Worm (Caenorhabditis elegans) whole organism, L3 larva: ENCODE results near the gene afmd-2.
A peak's percentile ranks its signal among the peaks of the same experiment; 100 is the strongest.

Source experiments
- R02D3.7 ChIP-seq: fragments of 150-350 bp; optimal IDR thresholded peaks from 2 replicates; lab custom pipeline; 2014; ENCODE audit warnings: missing biosample characterization, missing genetic modification characterization
- ZK546.5 ChIP-seq: sonication (generic microtip); optimal IDR thresholded peaks from 2 replicates; lab custom pipeline; 2017; ENCODE audit warnings: missing biosample characterization, missing genetic modification characterization
- aly-2 ChIP-seq: fragments of 150-350 bp; optimal IDR thresholded peaks from 2 replicates; lab custom pipeline; 2014; ENCODE audit warnings: missing biosample characterization, missing genetic modification characterization
- ceh-16 ChIP-seq: sonication (generic microtip); optimal IDR thresholded peaks from 2 replicates; lab custom pipeline; 2017; ENCODE audit warnings: missing biosample characterization, missing genetic modification characterization
- ceh-28 ChIP-seq: fragments of 150-350 bp; optimal IDR thresholded peaks from 2 replicates; lab custom pipeline; 2014; ENCODE audit warnings: missing biosample characterization, missing genetic modification reagents, missing genetic modification characterization
- ceh-82 ChIP-seq: fragments of 150-350 bp; optimal IDR thresholded peaks from 2 replicates; lab custom pipeline; 2014; ENCODE audit warnings: missing biosample characterization, missing genetic modification characterization
- ceh-9 ChIP-seq: sonication (generic microtip); optimal IDR thresholded peaks from 2 replicates; lab custom pipeline; 2018; ENCODE audit warnings: missing biosample characterization, missing genetic modification characterization
- daf-12 ChIP-seq: fragments of 150-350 bp; optimal IDR thresholded peaks from 2 replicates; lab custom pipeline; 2014; ENCODE audit warnings: missing biosample characterization, missing genetic modification reagents, missing genetic modification characterization
- egl-27 ChIP-seq: sonication (generic microtip); optimal IDR thresholded peaks from 4 replicates; lab custom pipeline; 2017; ENCODE audit warnings: missing biosample characterization, missing genetic modification reagents, missing genetic modification characterization
- egl-5 ChIP-seq: fragments of 150-350 bp; optimal IDR thresholded peaks from 2 replicates; lab custom pipeline; 2017; ENCODE audit warnings: missing biosample characterization, missing genetic modification reagents, missing genetic modification characterization, inconsistent platforms
- elt-2 ChIP-seq: sonication (generic microtip); optimal IDR thresholded peaks from 2 replicates; lab custom pipeline; 2016; ENCODE audit warnings: missing genetic modification reagents, mild to moderate bottlenecking, missing genetic modification characterization, missing compliant biosample characterization
- elt-3 ChIP-seq, 3 experiments: fragments of 150-350 bp in 1 of 3; sonication (generic microtip) in 2 of 3; optimal IDR thresholded peaks; 2 replicates in 2 of 3; 4 replicates in 1 of 3; lab custom pipeline; 2014 to 2017; ENCODE audit warnings: missing biosample characterization in 3 of 3, missing genetic modification characterization in 3 of 3
- fkh-10 ChIP-seq: sonication (generic microtip); optimal IDR thresholded peaks from 2 replicates; lab custom pipeline; 2017; ENCODE audit warnings: missing biosample characterization, missing genetic modification reagents, missing genetic modification characterization
- fkh-2 ChIP-seq: fragments of 150-350 bp; optimal IDR thresholded peaks from 2 replicates; lab custom pipeline; 2014; ENCODE audit warnings: missing biosample characterization, missing genetic modification reagents, missing genetic modification characterization
- hmg-11 ChIP-seq: sonication (generic microtip); optimal IDR thresholded peaks from 2 replicates; lab custom pipeline; 2016; ENCODE audit warnings: missing genetic modification characterization, missing compliant biosample characterization
- jun-1 ChIP-seq: fragments of 150-350 bp; optimal IDR thresholded peaks from 2 replicates; lab custom pipeline; 2014; ENCODE audit warnings: missing biosample characterization, missing genetic modification reagents, missing genetic modification characterization
- lin-15B ChIP-seq: fragments of 150-350 bp; optimal IDR thresholded peaks from 2 replicates; lab custom pipeline; 2014; ENCODE audit warnings: missing biosample characterization, missing genetic modification characterization
- mdl-1 ChIP-seq: fragments of 150-350 bp; optimal IDR thresholded peaks from 2 replicates; lab custom pipeline; 2014; ENCODE audit warnings: missing biosample characterization, missing genetic modification characterization
- mml-1 ChIP-seq: fragments of 150-350 bp; sonication (generic microtip); optimal IDR thresholded peaks from 3 replicates; lab custom pipeline; 2014; ENCODE audit warnings: missing biosample characterization, missing genetic modification characterization
- nfya-1 ChIP-seq: sonication (generic microtip); optimal IDR thresholded peaks from 2 replicates; lab custom pipeline; 2017; ENCODE audit warnings: missing genetic modification characterization, mild to moderate bottlenecking, missing compliant biosample characterization, antibody characterized with exemption, moderate library complexity; ENCODE audit not compliant: insufficient read depth
- nhr-12 ChIP-seq: fragments of 150-350 bp; optimal IDR thresholded peaks from 2 replicates; lab custom pipeline; 2014; ENCODE audit warnings: missing biosample characterization, missing genetic modification characterization
- nhr-237 ChIP-seq: fragments of 150-350 bp; optimal IDR thresholded peaks from 2 replicates; lab custom pipeline; 2014; ENCODE audit warnings: missing biosample characterization, missing genetic modification characterization
- nhr-25 ChIP-seq: sonication (generic microtip); optimal IDR thresholded peaks from 2 replicates; lab custom pipeline; 2017; ENCODE audit warnings: missing biosample characterization, missing genetic modification characterization
- nhr-67 ChIP-seq: fragments of 150-350 bp; optimal IDR thresholded peaks from 2 replicates; lab custom pipeline; 2014; ENCODE audit warnings: missing biosample characterization, missing genetic modification characterization
- nhr-77 ChIP-seq: fragments of 150-350 bp; optimal IDR thresholded peaks from 2 replicates; lab custom pipeline; 2014; ENCODE audit warnings: missing biosample characterization, missing genetic modification characterization
- pha-4 ChIP-seq: fragments of 150-350 bp; optimal IDR thresholded peaks from 2 replicates; lab custom pipeline; 2014; ENCODE audit warnings: missing biosample characterization, missing genetic modification reagents, missing genetic modification characterization
- pqm-1 ChIP-seq: fragments of 150-350 bp; optimal IDR thresholded peaks from 2 replicates; lab custom pipeline; 2017; ENCODE audit warnings: missing biosample characterization, missing genetic modification characterization, inconsistent platforms
- sea-2 ChIP-seq: fragments of 150-350 bp; sonication (generic microtip); optimal IDR thresholded peaks from 4 replicates; lab custom pipeline; 2014; ENCODE audit warnings: missing biosample characterization, missing genetic modification reagents, missing genetic modification characterization
- skn-1 ChIP-seq: fragments of 150-350 bp; optimal IDR thresholded peaks from 2 replicates; lab custom pipeline; 2014; ENCODE audit warnings: missing biosample characterization, missing genetic modification characterization
- snpc-4 ChIP-seq: fragments of 150-350 bp; optimal IDR thresholded peaks from 2 replicates; lab custom pipeline; 2014; ENCODE audit warnings: missing biosample characterization, missing genetic modification characterization
- unc-62 ChIP-seq: fragments of 150-350 bp; sonication (generic microtip); optimal IDR thresholded peaks from 4 replicates; lab custom pipeline; 2014; ENCODE audit warnings: missing biosample characterization, missing genetic modification reagents, missing genetic modification characterization
- zag-1 ChIP-seq: fragments of 150-350 bp; optimal IDR thresholded peaks from 2 replicates; lab custom pipeline; 2014; ENCODE audit warnings: missing biosample characterization, missing genetic modification characterization
- ztf-11 ChIP-seq: fragments of 150-350 bp; optimal IDR thresholded peaks from 2 replicates; lab custom pipeline; 2014; ENCODE audit warnings: missing biosample characterization, missing genetic modification characterization

Gene afmd-2

ce11 chrIV:13521785-13522184 lies 12.8 kb downstream of the afmd-2 start, which contains the start of gene dcap-2:
dcap-2 (minus strand) TSS chrIV:13521870.
- no peak for TF ChIP-seq nhr-67 (tag; lab: Kevin White, UChicago)
- no peak for TF ChIP-seq sea-2 (GFP tag; lab: Kevin White, UChicago)
- peak; percentile 46 for TF ChIP-seq nfya-1 (tag; lab: Kevin White, UChicago)
- no peak for TF ChIP-seq ceh-82 (tag; lab: Kevin White, UChicago)
- peak; percentile 35 for TF ChIP-seq ceh-28 (tag; lab: Kevin White, UChicago)
- TF ChIP-seq nhr-12 (tag; lab: Kevin White, UChicago) = no peak
- no peak for TF ChIP-seq elt-2 (tag; lab: Kevin White, UChicago)
- no peak for TF ChIP-seq egl-5 (tag; lab: Kevin White, UChicago)
- TF ChIP-seq snpc-4 (tag; lab: Kevin White, UChicago) = no peak
- peak; percentile 8 for TF ChIP-seq lin-15B (tag; lab: Kevin White, UChicago)
- TF ChIP-seq fkh-2 = no peak
- TF ChIP-seq hmg-11 (tag; lab: Kevin White, UChicago) = peak; percentile 71
- no peak for TF ChIP-seq pqm-1
- peak; percentile 68 for TF ChIP-seq pha-4 (tag; lab: Kevin White, UChicago)
- TF ChIP-seq zag-1 (tag; lab: Kevin White, UChicago) = no peak
- TF ChIP-seq ceh-9 (tag; lab: Kevin White, UChicago) = no peak
- TF ChIP-seq, all 47 proteins: peak for 5

- TF ChIP-seq ceh-16 (tag; lab: Kevin White, UChicago) (no peak), R02D3.7 (tag; lab: Kevin White, UChicago) (no peak), nfya-1 (tag; lab: Kevin White, UChicago) (peak; percentile 87)
- TF ChIP-seq, all 47 proteins: peak for 1
These were observed 16.2 kb downstream of the afmd-2 start for ce11 chrIV:13525223-13525622.

- TF ChIP-seq R02D3.7 (tag; lab: Kevin White, UChicago) (no peak), ztf-11 (tag; lab: Kevin White, UChicago) (no peak), snpc-4 (tag; lab: Kevin White, UChicago) (no peak), nhr-25 (tag; lab: Kevin White, UChicago) (no peak), ceh-82 (tag; lab: Kevin White, UChicago) (no peak), pqm-1 (no peak), skn-1 (tag; lab: Kevin White, UChicago) (no peak), nhr-12 (tag; lab: Kevin White, UChicago) (no peak), ceh-16 (tag; lab: Kevin White, UChicago) (no peak), mdl-1 (no peak), zag-1 (tag; lab: Kevin White, UChicago) (no peak), sea-2 (GFP tag; lab: Kevin White, UChicago) (no peak), elt-3 (tag; optimal IDR thresholded peaks at IDR 0.05; lab: Kevin White, UChicago) (no peak), jun-1 (no peak), fkh-10 (GFP tag; lab: Kevin White, UChicago) (no peak), nhr-77 (tag; lab: Kevin White, UChicago) (no peak), ceh-9 (tag; lab: Kevin White, UChicago) (no peak), egl-5 (tag; lab: Kevin White, UChicago) (no peak), ZK546.5 (tag; lab: Kevin White, UChicago) (no peak)
- TF ChIP-seq, all 47 proteins: peak for 0
These were observed 29.9 kb downstream of the afmd-2 start for ce11 chrIV:13538901-13539300.

ce11 chrIV:13540165-13540564 lies 31.1 kb downstream of the afmd-2 start, which contains the start of gene rsd-2:
rsd-2 (minus strand) TSS chrIV:13540265.
- TF ChIP-seq egl-27 (tag; lab: Kevin White, UChicago) (no peak), jun-1 (no peak), mml-1 (tag; lab: Kevin White, UChicago) (no peak), daf-12 (tag; lab: Kevin White, UChicago) (no peak), zag-1 (tag; lab: Kevin White, UChicago) (no peak), nhr-237 (no peak), ztf-11 (tag; lab: Kevin White, UChicago) (no peak), aly-2 (tag; lab: Kevin White, UChicago) (no peak), unc-62 (GFP tag; lab: Kevin White, UChicago) (no peak)
- TF ChIP-seq, all 47 proteins: peak for 0

- no peak for TF ChIP-seq aly-2 (tag; lab: Kevin White, UChicago)
- peak; percentile 20 for TF ChIP-seq pqm-1
- peak; percentile 62 for TF ChIP-seq elt-2 (tag; lab: Kevin White, UChicago)
These were observed 39.2 kb downstream of the afmd-2 start, which contains the start of gene F52G2.3 for ce11 chrIV:13548188-13548587. F52G2.3 (minus strand) TSS chrIV:13548230.
